Fruit fly (Drosophila melanogaster): Measurements from ENCODE around the gene Eig71Eb.

Eig71Eb gene

dm6 chr3L:15625676-15626414, 23.9 kb upstream of the Eig71Eb start (continued):
- TF ChIP-seq CG7745 (tag; optimal IDR thresholded peaks at IDR 0.05), result no peak
- no peak for TF ChIP-seq inv (GFP tag; IDR thresholded peaks at IDR 0.05; ENCODE audit: partially characterized antibody)
- peak; percentile 97 for TF ChIP-seq Sox102F (GFP tag; optimal IDR thresholded peaks at IDR 0.05)
- TF ChIP-seq Fer1 (GFP tag; optimal IDR thresholded peaks at IDR 0.05), result peak; percentile 80
- peak; percentile 80 for TF ChIP-seq kni (GFP tag; optimal IDR thresholded peaks at IDR 0.05)
- peak; percentile 81 for TF ChIP-seq slou (GFP tag; optimal IDR thresholded peaks at IDR 0.05)
- TF ChIP-seq mirr (GFP tag; optimal IDR thresholded peaks at IDR 0.05), result peak; percentile 11
- TF ChIP-seq bigmax (GFP tag; optimal IDR thresholded peaks at IDR 0.05), result no peak
- peak; percentile 22 for TF ChIP-seq CG9609 (GFP tag; optimal IDR thresholded peaks at IDR 0.05)
- TF ChIP-seq Dref (GFP tag; IDR thresholded peaks at IDR 0.05), result no peak
- peak; percentile 82 for TF ChIP-seq ewg (GFP tag; optimal IDR thresholded peaks at IDR 0.05)
- peak; percentile 21 for TF ChIP-seq CG1647 (GFP tag; optimal IDR thresholded peaks at IDR 0.05)
- TF ChIP-seq CG32532 (GFP tag; IDR thresholded peaks at IDR 0.05), result peak; percentile 88
- no peak for TF ChIP-seq br (optimal IDR thresholded peaks at IDR 0.05)
- TF ChIP-seq Meics (GFP tag; optimal IDR thresholded peaks at IDR 0.05), result peak; percentile 90
- TF ChIP-seq Vsx1 (GFP tag; optimal IDR thresholded peaks at IDR 0.05), result peak; percentile 87
- peak; percentile 84 for TF ChIP-seq twi (tag; optimal IDR thresholded peaks at IDR 0.05)
- peak; percentile 37; the same call in 1 of the 2 replicates for TF ChIP-seq toy (GFP tag; IDR thresholded peaks at IDR 0.05)
- no peak for TF ChIP-seq Tbp (GFP tag; optimal IDR thresholded peaks at IDR 0.05)
- peak; percentile 71; the same call in 2 of the 3 replicates for TF ChIP-seq Dbx (GFP tag; IDR thresholded peaks at IDR 0.05)
- peak; percentile 89 for TF ChIP-seq CG2875 (GFP tag; optimal IDR thresholded peaks at IDR 0.05)
- TF ChIP-seq CG2129 (GFP tag; IDR thresholded peaks at IDR 0.05; ENCODE audit: partially characterized antibody), result no peak
- no peak for TF ChIP-seq da (GFP tag; optimal IDR thresholded peaks at IDR 0.05)
- TF ChIP-seq stc (GFP tag; IDR thresholded peaks at IDR 0.05), result peak; percentile 87
- no peak for TF ChIP-seq Poxn (GFP tag; IDR thresholded peaks at IDR 0.05)
- TF ChIP-seq CG6175 (GFP tag; IDR thresholded peaks at IDR 0.05), result no peak
- peak; percentile 55 for TF ChIP-seq lilli (GFP tag; optimal IDR thresholded peaks at IDR 0.05)
- TF ChIP-seq CG12391 (tag; optimal IDR thresholded peaks at IDR 0.05), result peak; percentile 93
- TF ChIP-seq Usf (GFP tag; optimal IDR thresholded peaks at IDR 0.05), result peak; percentile 74
- peak; percentile 57 for TF ChIP-seq CG17802 (tag; optimal IDR thresholded peaks at IDR 0.05)
- no peak for TF ChIP-seq NK7.1 (GFP tag; optimal IDR thresholded peaks at IDR 0.05)
- TF ChIP-seq CG17912 (GFP tag; optimal IDR thresholded peaks at IDR 0.05), result peak; percentile 48
- TF ChIP-seq Camta (GFP tag; optimal IDR thresholded peaks at IDR 0.05), result peak; percentile 50
- TF ChIP-seq Six4 (GFP tag; optimal IDR thresholded peaks at IDR 0.05), result peak; percentile 83
- no peak for TF ChIP-seq fd102C (GFP tag; optimal IDR thresholded peaks at IDR 0.05)
- TF ChIP-seq Sin3A (optimal IDR thresholded peaks at IDR 0.05), result no peak
- TF ChIP-seq Asciz (GFP tag; optimal IDR thresholded peaks at IDR 0.05), result peak; percentile 91
- TF ChIP-seq wdn (GFP tag; IDR thresholded peaks at IDR 0.05), result peak; percentile 48; the same call in 1 of the 2 replicates
- TF ChIP-seq grn (GFP tag; optimal IDR thresholded peaks at IDR 0.05), result peak; percentile 6
- TF ChIP-seq CG31224 (GFP tag; IDR thresholded peaks at IDR 0.05), result peak; percentile 80
- peak; percentile 63 for TF ChIP-seq CG14050 (GFP tag; IDR thresholded peaks at IDR 0.05)
- peak; percentile 85 for TF ChIP-seq NfI (GFP tag; optimal IDR thresholded peaks at IDR 0.05)
- TF ChIP-seq rib (GFP tag; IDR thresholded peaks at IDR 0.05), result no peak
- no peak for TF ChIP-seq Doc3 (GFP tag; IDR thresholded peaks at IDR 0.05; ENCODE audit: partially characterized antibody)
- TF ChIP-seq CG18619 (GFP tag; optimal IDR thresholded peaks at IDR 0.05), result peak; percentile 87
- TF ChIP-seq CG10209 (GFP tag; optimal IDR thresholded peaks at IDR 0.05), result peak; percentile 92
- TF ChIP-seq z (GFP tag; IDR thresholded peaks at IDR 0.05), result no peak
- peak; percentile 2 for TF ChIP-seq pum (GFP tag; optimal IDR thresholded peaks at IDR 0.05)
- no peak for TF ChIP-seq Dad (GFP tag; optimal IDR thresholded peaks at IDR 0.05)
- TF ChIP-seq HmgZ (tag; optimal IDR thresholded peaks at IDR 0.05), result peak; percentile 58

Data from whole organism, embryonic.